Worm (Caenorhabditis elegans) whole organism, young adult: ENCODE results near the gene ZK177.2.

ENCODE experiments used
- B0019.2 ChIP-seq: fragments of 200-800 bp; sonication (Bioruptor generic); conservative IDR thresholded peaks from 2 replicates; pipeline ENCODE4 v1.3.6; 2022; ENCODE audit warnings: missing genetic modification reagents, missing genetic modification characterization, missing compliant biosample characterization
- B0035.1 ChIP-seq: sonication (generic microtip); optimal IDR thresholded peaks from 2 replicates; lab custom pipeline; 2016; ENCODE audit warnings: missing genetic modification characterization, mild to moderate bottlenecking, missing compliant biosample characterization, missing genotype, missing genetic modification reagents
- B0261.1 ChIP-seq: sonication (generic microtip); optimal IDR thresholded peaks from 2 replicates; lab custom pipeline; 2016; ENCODE audit warnings: mild to moderate bottlenecking, missing genetic modification characterization, moderate library complexity, missing compliant biosample characterization
- F10E7.11 ChIP-seq: sonication (generic microtip); optimal IDR thresholded peaks from 2 replicates; lab custom pipeline; 2017; ENCODE audit warnings: mild to moderate bottlenecking, missing genetic modification characterization, moderate library complexity, missing compliant biosample characterization
- F22D6.2 ChIP-seq: sonication (generic microtip); optimal IDR thresholded peaks from 2 replicates; lab custom pipeline; 2016; ENCODE audit warnings: mild to moderate bottlenecking, missing genetic modification characterization, missing compliant biosample characterization
- F33H1.4 ChIP-seq: fragments of 200-800 bp; sonication (Bioruptor generic); IDR thresholded peaks from 2 replicates; pipeline ENCODE4 v1.3.6; 2022; ENCODE audit warnings: missing genetic modification reagents, missing genetic modification characterization, missing compliant biosample characterization
- F57A8.1 ChIP-seq: fragments of 200-800 bp; sonication (Bioruptor generic); optimal IDR thresholded peaks from 2 replicates; lab custom pipeline; 2018; ENCODE audit warnings: mild to moderate bottlenecking, missing genetic modification characterization, moderate library complexity, missing compliant biosample characterization
- Y53G8AR.9 ChIP-seq: fragments of 200-800 bp; sonication (Bioruptor generic); conservative IDR thresholded peaks from 2 replicates; pipeline ENCODE4 v1.3.6; 2022; ENCODE audit warnings: missing genetic modification reagents, missing genetic modification characterization, missing compliant biosample characterization
- Y79H2A.3 ChIP-seq: fragments of 200-800 bp; sonication (Bioruptor generic); conservative IDR thresholded peaks from 2 replicates; pipeline ENCODE4 v1.3.6; 2022; ENCODE audit warnings: missing genetic modification reagents, missing genetic modification characterization, missing compliant biosample characterization
- attf-3 ChIP-seq: fragments of 200-800 bp; sonication (Bioruptor generic); conservative IDR thresholded peaks from 2 replicates; pipeline ENCODE4 v1.3.6; 2022; ENCODE audit warnings: missing genetic modification reagents, missing genetic modification characterization, missing compliant biosample characterization
- cebp-1 ChIP-seq, 2 experiments: fragments of 200-800 bp in 1 of 2; sonication (Bioruptor generic) in 1 of 2; sonication (generic microtip) in 1 of 2; IDR thresholded peaks in 1 of 2; optimal IDR thresholded peaks in 1 of 2; 2 replicates each; pipeline versions ENCODE4 v1.3.6 to Lab custom; 2017 to 2022; ENCODE audit warnings: missing compliant biosample characterization in 2 of 2, missing genetic modification characterization in 2 of 2, mild to moderate bottlenecking in 1 of 2, missing genetic modification reagents in 1 of 2, moderate library complexity in 1 of 2
- ceh-91 ChIP-seq: fragments of 200-800 bp; sonication (Bioruptor generic); IDR thresholded peaks from 2 replicates; pipeline ENCODE4 v1.3.6; 2022; ENCODE audit warnings: missing genetic modification reagents, missing genetic modification characterization, missing compliant biosample characterization
- dox-1 ChIP-seq: fragments of 200-800 bp; sonication (Bioruptor generic); IDR thresholded peaks from 2 replicates; pipeline ENCODE4 v1.3.6; 2022; ENCODE audit warnings: missing genetic modification reagents, missing genetic modification characterization, missing compliant biosample characterization
- dpl-1 ChIP-seq: fragments of 150-350 bp; optimal IDR thresholded peaks from 2 replicates; lab custom pipeline; 2014; ENCODE audit warnings: missing biosample characterization, missing genetic modification reagents, missing genetic modification characterization
- egrh-3 ChIP-seq: fragments of 200-800 bp; sonication (Bioruptor generic); IDR thresholded peaks from 2 replicates; pipeline ENCODE4 v1.3.6; 2022; ENCODE audit warnings: missing genetic modification reagents, missing genetic modification characterization, missing compliant biosample characterization
- ekl-4 ChIP-seq: fragments of 200-800 bp; sonication (Bioruptor generic); IDR thresholded peaks from 2 replicates; pipeline ENCODE4 v1.3.6; 2022; ENCODE audit warnings: missing genetic modification reagents, missing genetic modification characterization, missing compliant biosample characterization
- ets-4 ChIP-seq: fragments of 200-800 bp; sonication (Bioruptor generic); optimal IDR thresholded peaks from 2 replicates; lab custom pipeline; 2018; ENCODE audit warnings: mild to moderate bottlenecking, missing genetic modification characterization, missing compliant biosample characterization
- him-1 ChIP-seq: sonication (generic microtip); optimal IDR thresholded peaks from 2 replicates; lab custom pipeline; 2016; ENCODE audit warnings: missing genotype, missing genetic modification reagents, missing genetic modification characterization, missing compliant biosample characterization
- hsf-1 ChIP-seq: fragments of 200-800 bp; sonication (Bioruptor generic); IDR thresholded peaks from 2 replicates; pipeline ENCODE4 v1.3.6; 2022; ENCODE audit warnings: missing genetic modification reagents, missing genetic modification characterization, missing compliant biosample characterization
- lag-1 ChIP-seq: fragments of 200-800 bp; sonication (Bioruptor generic); IDR thresholded peaks from 2 replicates; pipeline ENCODE4 v1.3.6; 2022; ENCODE audit warnings: missing genetic modification reagents, missing genetic modification characterization, missing compliant biosample characterization
- let-607 ChIP-seq, 2 experiments: fragments of 200-800 bp in 1 of 2; sonication (Bioruptor generic) in 1 of 2; sonication (generic microtip) in 1 of 2; optimal IDR thresholded peaks; 2 replicates each; lab custom pipeline; 2016 to 2018; ENCODE audit warnings: mild to moderate bottlenecking in 2 of 2, missing compliant biosample characterization in 2 of 2, missing genetic modification characterization in 2 of 2, moderate library complexity in 2 of 2, missing genotype in 1 of 2
- lin-35 ChIP-seq, 3 experiments: fragments of 150-350 bp in 2 of 3; sonication (generic microtip) in 1 of 3; optimal IDR thresholded peaks; 2 replicates each; lab custom pipeline; 2014 to 2018; ENCODE audit warnings: missing biosample characterization in 3 of 3, missing genetic modification characterization in 3 of 3, missing genetic modification reagents in 3 of 3
- lsl-1 ChIP-seq: fragments of 200-800 bp; sonication (Bioruptor generic); optimal IDR thresholded peaks from 2 replicates; lab custom pipeline; 2018; ENCODE audit warnings: mild to moderate bottlenecking, missing genetic modification characterization, moderate library complexity, missing compliant biosample characterization
- madf-3 ChIP-seq: fragments of 200-800 bp; sonication (Bioruptor generic); IDR thresholded peaks from 2 replicates; pipeline ENCODE4 v1.3.6; 2022; ENCODE audit warnings: missing genetic modification reagents, missing genetic modification characterization, missing compliant biosample characterization
- madf-6 ChIP-seq: fragments of 200-800 bp; sonication (Bioruptor generic); IDR thresholded peaks from 2 replicates; pipeline ENCODE4 v1.3.6; 2022; ENCODE audit warnings: missing genetic modification reagents, missing genetic modification characterization, missing compliant biosample characterization
- mel-28 ChIP-seq: sonication (generic microtip); optimal IDR thresholded peaks from 2 replicates; lab custom pipeline; 2016; ENCODE audit warnings: borderline replicate concordance, mild to moderate bottlenecking, missing genetic modification characterization, missing compliant biosample characterization
- mes-4 ChIP-seq: sonication (generic microtip); optimal IDR thresholded peaks from 2 replicates; lab custom pipeline; 2016; ENCODE audit warnings: missing genotype, missing genetic modification characterization, missing compliant biosample characterization
- nfyb-1 ChIP-seq: fragments of 200-800 bp; sonication (Bioruptor generic); IDR thresholded peaks from 2 replicates; pipeline ENCODE4 v1.3.6; 2022; ENCODE audit warnings: missing genetic modification reagents, missing genetic modification characterization, missing compliant biosample characterization
- nhr-120 ChIP-seq: fragments of 200-800 bp; sonication (Bioruptor generic); IDR thresholded peaks from 2 replicates; pipeline ENCODE4 v1.3.6; 2022; ENCODE audit warnings: missing genetic modification characterization, missing compliant biosample characterization
- nhr-179 ChIP-seq: sonication (generic microtip); optimal IDR thresholded peaks from 2 replicates; lab custom pipeline; 2016; ENCODE audit warnings: mild to moderate bottlenecking, missing genetic modification characterization, missing compliant biosample characterization
- nhr-27 ChIP-seq: fragments of 200-800 bp; sonication (Bioruptor generic); optimal IDR thresholded peaks from 2 replicates; lab custom pipeline; 2018; ENCODE audit warnings: mild to moderate bottlenecking, missing genetic modification characterization, moderate library complexity, missing compliant biosample characterization
- nhr-90 ChIP-seq: sonication (generic microtip); optimal IDR thresholded peaks from 2 replicates; lab custom pipeline; 2016; ENCODE audit warnings: missing genotype, mild to moderate bottlenecking, missing genetic modification characterization, missing compliant biosample characterization
- pha-4 ChIP-seq: fragments of 150-350 bp; sonication (generic microtip); optimal IDR thresholded peaks from 2 replicates; lab custom pipeline; 2014; ENCODE audit warnings: missing biosample characterization, missing genetic modification reagents, missing genetic modification characterization
- snpc-4 ChIP-seq, 5 experiments: fragments of 150-350 bp in 1 of 5; sonication (generic microtip) in 4 of 5; optimal IDR thresholded peaks; 2 replicates each; lab custom pipeline; 2014 to 2018; ENCODE audit warnings: missing genetic modification characterization in 5 of 5, missing biosample characterization in 3 of 5, antibody characterized with exemption in 2 of 5, mild to moderate bottlenecking in 2 of 5, missing compliant biosample characterization in 2 of 5, missing genotype in 2 of 5, moderate library complexity in 2 of 5, missing genetic modification reagents in 1 of 5
- tbp1 ChIP-seq: fragments of 200-800 bp; sonication (Bioruptor generic); optimal IDR thresholded peaks from 2 replicates; lab custom pipeline; 2018; ENCODE audit warnings: mild to moderate bottlenecking, missing genetic modification characterization, missing compliant biosample characterization
- unc-62 ChIP-seq: fragments of 150-350 bp; optimal IDR thresholded peaks from 2 replicates; lab custom pipeline; 2014; ENCODE audit warnings: missing biosample characterization, missing genetic modification reagents, missing genetic modification characterization
- ztf-22 ChIP-seq: fragments of 200-800 bp; sonication (Bioruptor generic); optimal IDR thresholded peaks from 2 replicates; lab custom pipeline; 2018; ENCODE audit warnings: mild to moderate bottlenecking, missing genetic modification characterization, moderate library complexity, missing compliant biosample characterization

The ZK177.2 gene

DNA sequence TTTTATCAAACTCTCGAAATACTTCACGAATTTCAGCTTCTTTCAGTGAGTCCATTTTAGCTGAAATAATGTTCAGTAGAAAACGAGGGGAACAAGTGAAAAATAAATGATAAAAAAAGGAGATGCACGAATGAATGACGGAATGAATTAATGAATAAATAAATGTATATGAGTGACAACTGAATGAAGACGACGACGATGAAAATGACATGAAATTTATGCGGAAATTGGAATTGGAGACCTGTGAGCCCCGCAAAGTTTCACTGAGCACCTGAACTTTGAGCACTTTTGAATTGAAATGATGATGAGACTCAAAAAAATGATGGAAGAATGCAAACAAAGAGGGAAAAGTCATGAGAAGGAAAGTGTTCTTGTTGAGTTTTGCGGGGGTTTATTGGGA lies 37.0 kb upstream of the ZK177.2 start, which contains the start of gene cal-8:
Gene cal-8 (minus strand): TSS at position 60 of the 400 bp plus-strand sequence.
- no peak for TF ChIP-seq madf-6 (GFP tag; lab: Robert Waterston, UW)
- TF ChIP-seq Y79H2A.3: no peak
- TF ChIP-seq F22D6.2 (tag; lab: Kevin White, UChicago): no peak
- TF ChIP-seq tbp1 (GFP tag; lab: Kevin White, UChicago): no peak
- TF ChIP-seq ceh-91 (GFP tag; lab: Robert Waterston, UW): no peak
- no peak for TF ChIP-seq cebp-1 (GFP tag; IDR thresholded peaks at IDR 0.05; lab: Robert Waterston, UW)
- no peak for TF ChIP-seq cebp-1 (tag; optimal IDR thresholded peaks at IDR 0.05; lab: Kevin White, UChicago)
- TF ChIP-seq B0035.1 (tag; lab: Kevin White, UChicago): no peak
- no peak for TF ChIP-seq mel-28 (tag; lab: Kevin White, UChicago)

- TF ChIP-seq F33H1.4 (GFP tag; lab: Robert Waterston, UW): no peak
- no peak for TF ChIP-seq snpc-4 (GFP tag; optimal IDR thresholded peaks at IDR 0.05; lab: Kevin White, UChicago)
- TF ChIP-seq snpc-4 (tag; optimal IDR thresholded peaks at IDR 0.05; lab: Kevin White, UChicago): no peak
- TF ChIP-seq Y53G8AR.9 (GFP tag; lab: Robert Waterston, UW): no peak
- TF ChIP-seq let-607 (tag; optimal IDR thresholded peaks at IDR 0.05; lab: Kevin White, UChicago): no peak
- no peak for TF ChIP-seq B0261.1
- no peak for TF ChIP-seq nhr-90 (tag; lab: Kevin White, UChicago)
- TF ChIP-seq ztf-22 (GFP tag; lab: Kevin White, UChicago): no peak
- no peak for TF ChIP-seq F10E7.11 (tag; lab: Kevin White, UChicago)
- no peak for TF ChIP-seq ekl-4 (GFP tag; lab: Robert Waterston, UW)
- TF ChIP-seq F57A8.1: no peak
- no peak for TF ChIP-seq nhr-120 (GFP tag; lab: Robert Waterston, UW)
- TF ChIP-seq nhr-179: no peak
- TF ChIP-seq mes-4 (tag; lab: Kevin White, UChicago): no peak
- TF ChIP-seq ceh-91 (GFP tag; lab: Robert Waterston, UW): no peak
- TF ChIP-seq, all 124 proteins: peak for 0
Measured at ce11 chrII:5487844-5488243, 31.2 kb upstream of the ZK177.2 start, which contains the start of gene nep-5. Gene nep-5, plus strand, starts transcription at chrII:5488144.

DNA sequence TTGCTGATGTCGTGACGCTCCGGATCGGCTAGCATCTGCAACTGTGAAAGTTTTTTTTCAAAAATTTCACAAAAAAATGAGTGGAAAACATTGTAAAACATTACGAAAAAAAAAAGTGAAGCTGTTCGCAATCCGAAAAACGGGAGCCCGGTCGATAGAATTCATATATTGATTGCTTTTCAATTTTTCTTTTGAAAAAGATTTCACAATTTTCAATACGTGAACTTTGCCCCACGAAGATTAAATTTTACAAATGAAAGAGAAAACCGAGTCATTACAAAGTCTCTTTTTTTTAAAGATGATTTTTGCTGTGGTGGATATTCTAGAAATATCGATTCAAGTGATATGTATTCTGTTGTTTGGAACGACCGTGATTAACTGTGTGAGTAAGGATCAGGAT lies 24.6 kb upstream of the ZK177.2 start, which contains the start of gene F12A10.6:
Gene F12A10.6 (minus strand): TSS at position 101 of the 400 bp plus-strand sequence.
- TF ChIP-seq lag-1 (GFP tag; lab: Robert Waterston, UW) (no peak), attf-3 (GFP tag; lab: Robert Waterston, UW) (no peak), ets-4 (GFP tag; lab: Kevin White, UChicago) (no peak), dpl-1 (GFP tag; lab: Kevin White, UChicago) (no peak), lin-35 (GFP tag; optimal IDR thresholded peaks at IDR 0.05; lab: Kevin White, UChicago) (no peak), egrh-3 (no peak), B0019.2 (no peak), tbp1 (GFP tag; lab: Kevin White, UChicago) (no peak)

- TF ChIP-seq lag-1 (GFP tag; lab: Robert Waterston, UW): no peak
- no peak for TF ChIP-seq dox-1 (GFP tag; lab: Robert Waterston, UW)
- no peak for TF ChIP-seq pha-4
- no peak for TF ChIP-seq Y79H2A.3
- no peak for TF ChIP-seq lsl-1
- no peak for TF ChIP-seq unc-62 (GFP tag; lab: Kevin White, UChicago)
- no peak for TF ChIP-seq lin-35 (GFP tag; optimal IDR thresholded peaks at IDR 0.05; lab: Kevin White, UChicago)
- no peak for TF ChIP-seq nhr-27 (tag; lab: Kevin White, UChicago)
- no peak for TF ChIP-seq madf-3 (GFP tag; lab: Robert Waterston, UW)
- no peak for TF ChIP-seq hsf-1 (GFP tag; lab: Robert Waterston, UW)
- no peak for TF ChIP-seq him-1 (tag; lab: Kevin White, UChicago)
- no peak for TF ChIP-seq nfyb-1 (GFP tag; lab: Robert Waterston, UW)
Measured at ce11 chrII:5496375-5496774, 22.6 kb upstream of the ZK177.2 start, which contains the start of gene F12A10.1. Gene F12A10.1, plus strand, starts transcription at chrII:5496540.
